Worm (Caenorhabditis elegans) whole organism, early embryonic: ENCODE results near the gene nos-2.
A peak's percentile ranks its signal among the peaks of the same experiment; 100 is the strongest.

ENCODE experiments used
- B0310.2 ChIP-seq: sonication (generic microtip); optimal IDR thresholded peaks from 2 replicates; lab custom pipeline; 2016; ENCODE audit warnings: mild to moderate bottlenecking, missing genetic modification characterization, missing compliant biosample characterization
- F13C5.2 ChIP-seq: sonication (generic microtip); optimal IDR thresholded peaks from 2 replicates; lab custom pipeline; 2017; ENCODE audit warnings: mild to moderate bottlenecking, missing genetic modification characterization, inconsistent platforms, missing compliant biosample characterization
- aly-1 ChIP-seq: sonication (generic microtip); optimal IDR thresholded peaks from 2 replicates; lab custom pipeline; 2016; ENCODE audit warnings: missing genetic modification characterization, missing compliant biosample characterization
- ama-1 ChIP-seq: fragments of 150-350 bp; optimal IDR thresholded peaks from 2 replicates; lab custom pipeline; 2014
- ceh-13 ChIP-seq: fragments of 200-800 bp; sonication (Bioruptor generic); optimal IDR thresholded peaks from 2 replicates; lab custom pipeline; 2018; ENCODE audit warnings: mild to moderate bottlenecking, missing genetic modification characterization, missing compliant biosample characterization
- ceh-36 ChIP-seq: sonication (generic microtip); optimal IDR thresholded peaks from 2 replicates; lab custom pipeline; 2016; ENCODE audit warnings: missing genetic modification characterization, inconsistent platforms, missing compliant biosample characterization
- ets-7 ChIP-seq: sonication (generic microtip); optimal IDR thresholded peaks from 2 replicates; lab custom pipeline; 2016; ENCODE audit warnings: missing genotype, missing genetic modification characterization, missing compliant biosample characterization
- flt-1 ChIP-seq: fragments of 200-800 bp; sonication (Bioruptor generic); IDR thresholded peaks from 2 replicates; pipeline ENCODE4 v1.3.6; 2022; ENCODE audit warnings: missing genetic modification characterization, missing compliant biosample characterization
- hmbx-1 ChIP-seq: sonication (generic microtip); optimal IDR thresholded peaks from 2 replicates; lab custom pipeline; 2016; ENCODE audit warnings: mild to moderate bottlenecking, missing genetic modification characterization, missing compliant biosample characterization
- hmg-4 ChIP-seq: fragments of 200-800 bp; sonication (Bioruptor generic); optimal IDR thresholded peaks from 2 replicates; lab custom pipeline; 2018; ENCODE audit warnings: mild to moderate bottlenecking, missing genetic modification characterization, missing compliant biosample characterization
- hnd-1 ChIP-seq: sonication (generic microtip); optimal IDR thresholded peaks from 2 replicates; lab custom pipeline; 2016; ENCODE audit warnings: missing genetic modification characterization, missing compliant biosample characterization
- pes-1 ChIP-seq: fragments of 200-800 bp; sonication (Bioruptor generic); IDR thresholded peaks from 2 replicates; pipeline ENCODE4 v1.3.6; 2022; ENCODE audit warnings: missing genetic modification reagents, missing genetic modification characterization, missing compliant biosample characterization
- scrt-1 ChIP-seq: fragments of 200-800 bp; sonication (Bioruptor generic); IDR thresholded peaks from 2 replicates; pipeline ENCODE4 v1.3.6; 2022; ENCODE audit warnings: missing genetic modification characterization, missing compliant biosample characterization
- sea-1 ChIP-seq: fragments of 200-800 bp; sonication (Bioruptor generic); conservative IDR thresholded peaks from 2 replicates; pipeline ENCODE4 v1.3.6; 2022; ENCODE audit warnings: missing genetic modification characterization, missing compliant biosample characterization
- tbx-11 ChIP-seq: fragments of 200-800 bp; sonication (Bioruptor generic); IDR thresholded peaks from 2 replicates; pipeline ENCODE4 v1.3.6; 2022; ENCODE audit warnings: missing genetic modification characterization, missing compliant biosample characterization
- tbx-37 ChIP-seq: fragments of 200-800 bp; sonication (Bioruptor generic); conservative IDR thresholded peaks from 2 replicates; pipeline ENCODE4 v1.3.6; 2022; ENCODE audit warnings: missing genetic modification reagents, missing genetic modification characterization, missing compliant biosample characterization
- tra-4 ChIP-seq: sonication (generic microtip); optimal IDR thresholded peaks from 2 replicates; lab custom pipeline; 2017; ENCODE audit warnings: missing genetic modification characterization, missing compliant biosample characterization

Gene nos-2

ce11 chrII:7106313-7106712 lies 40.9 kb downstream of the nos-2 start:
- TF ChIP-seq scrt-1 (GFP tag; lab: Robert Waterston, UW) = no peak
- no peak for TF ChIP-seq sea-1 (GFP tag; lab: Robert Waterston, UW)
- no peak for TF ChIP-seq F13C5.2 (tag; lab: Kevin White, UChicago)
- TF ChIP-seq ama-1 = no peak
- TF ChIP-seq pes-1 (GFP tag; lab: Robert Waterston, UW) = no peak
- TF ChIP-seq B0310.2 (tag; lab: Kevin White, UChicago) = no peak
- TF ChIP-seq ets-7 (tag; lab: Kevin White, UChicago) = no peak
- no peak for TF ChIP-seq ceh-36 (tag; lab: Kevin White, UChicago)
- TF ChIP-seq hmg-4 = no peak
- no peak for TF ChIP-seq aly-1
- no peak for TF ChIP-seq tbx-11 (GFP tag; lab: Robert Waterston, UW)

- TF ChIP-seq B0310.2 (tag; lab: Kevin White, UChicago) (no peak), tbx-37 (GFP tag; lab: Robert Waterston, UW) (no peak), sea-1 (GFP tag; lab: Robert Waterston, UW) (no peak), ceh-13 (GFP tag; lab: Kevin White, UChicago) (no peak), flt-1 (GFP tag; lab: Robert Waterston, UW) (no peak), tbx-11 (GFP tag; lab: Robert Waterston, UW) (no peak), F13C5.2 (tag; lab: Kevin White, UChicago) (no peak), aly-1 (no peak), ets-7 (tag; lab: Kevin White, UChicago) (no peak), pes-1 (GFP tag; lab: Robert Waterston, UW) (no peak), ama-1 (no peak), ceh-36 (tag; lab: Kevin White, UChicago) (no peak)
Measured at ce11 chrII:7109956-7110355, 44.5 kb downstream of the nos-2 start, which contains the start of gene F10E7.9. TSS of gene F10E7.9 (minus strand) at chrII:7110056.

- no peak for TF ChIP-seq tra-4 (tag; lab: Kevin White, UChicago)
- TF ChIP-seq ceh-36 (tag; lab: Kevin White, UChicago) = no peak
- no peak for TF ChIP-seq ceh-13 (GFP tag; lab: Kevin White, UChicago)
Measured at ce11 chrII:7111012-7111656, 45.7 kb downstream of the nos-2 start.

ce11 chrII:7111657-7112049 lies 46.2 kb downstream of the nos-2 start, which contains the start of gene F10E7.5:
TSS of gene F10E7.5 (plus strand) at chrII:7111978.
- no peak for TF ChIP-seq pes-1 (GFP tag; lab: Robert Waterston, UW)
- TF ChIP-seq F13C5.2 (tag; lab: Kevin White, UChicago) = peak; percentile 68

- no peak for TF ChIP-seq tbx-11 (GFP tag; lab: Robert Waterston, UW)
- no peak for TF ChIP-seq tra-4 (tag; lab: Kevin White, UChicago)
- no peak for TF ChIP-seq ceh-13 (GFP tag; lab: Kevin White, UChicago)
- no peak for TF ChIP-seq aly-1
- no peak for TF ChIP-seq flt-1 (GFP tag; lab: Robert Waterston, UW)
- no peak for TF ChIP-seq hnd-1
- TF ChIP-seq sea-1 (GFP tag; lab: Robert Waterston, UW) = no peak
- TF ChIP-seq ama-1 = no peak
- no peak for TF ChIP-seq hmbx-1 (tag; lab: Kevin White, UChicago)
- no peak for TF ChIP-seq hmg-4
- TF ChIP-seq tbx-37 (GFP tag; lab: Robert Waterston, UW) = no peak
- TF ChIP-seq scrt-1 (GFP tag; lab: Robert Waterston, UW) = no peak
- TF ChIP-seq B0310.2 (tag; lab: Kevin White, UChicago) = no peak
- no peak for TF ChIP-seq pes-1 (GFP tag; lab: Robert Waterston, UW)
- no peak for TF ChIP-seq ets-7 (tag; lab: Kevin White, UChicago)
Measured at ce11 chrII:7112780-7113179, 47.4 kb downstream of the nos-2 start, which contains the start of gene F10E7.6. TSS of gene F10E7.6 (plus strand) at chrII:7113080.

ce11 chrII:7115638-7116037 lies 50.2 kb downstream of the nos-2 start, which contains the start of gene cutl-5:
TSS of gene cutl-5 (minus strand) at chrII:7115906.
- TF ChIP-seq ceh-36 (tag; lab: Kevin White, UChicago) (no peak), F13C5.2 (tag; lab: Kevin White, UChicago) (no peak), flt-1 (GFP tag; lab: Robert Waterston, UW) (no peak), ama-1 (no peak), ets-7 (tag; lab: Kevin White, UChicago) (no peak), hmbx-1 (tag; lab: Kevin White, UChicago) (no peak), tbx-11 (GFP tag; lab: Robert Waterston, UW) (no peak), aly-1 (no peak), hmg-4 (no peak)

- TF ChIP-seq B0310.2 (tag; lab: Kevin White, UChicago) (no peak), sea-1 (GFP tag; lab: Robert Waterston, UW) (no peak), flt-1 (GFP tag; lab: Robert Waterston, UW) (no peak), F13C5.2 (tag; lab: Kevin White, UChicago) (no peak), ceh-36 (tag; lab: Kevin White, UChicago) (no peak), tra-4 (tag; lab: Kevin White, UChicago) (no peak), ets-7 (tag; lab: Kevin White, UChicago) (no peak), hmbx-1 (tag; lab: Kevin White, UChicago) (no peak), ceh-13 (GFP tag; lab: Kevin White, UChicago) (no peak), scrt-1 (GFP tag; lab: Robert Waterston, UW) (no peak), ama-1 (no peak), aly-1 (no peak), hmg-4 (no peak), tbx-11 (GFP tag; lab: Robert Waterston, UW) (no peak), hnd-1 (no peak), pes-1 (GFP tag; lab: Robert Waterston, UW) (no peak)
Measured at ce11 chrII:7116350-7116749, 50.9 kb downstream of the nos-2 start, which contains the start of gene spon-1. TSS of gene spon-1 (plus strand) at chrII:7116557.
